Worm (Caenorhabditis elegans): Measurements from ENCODE around the gene H08J19.1.

H08J19.1 gene

DNA sequence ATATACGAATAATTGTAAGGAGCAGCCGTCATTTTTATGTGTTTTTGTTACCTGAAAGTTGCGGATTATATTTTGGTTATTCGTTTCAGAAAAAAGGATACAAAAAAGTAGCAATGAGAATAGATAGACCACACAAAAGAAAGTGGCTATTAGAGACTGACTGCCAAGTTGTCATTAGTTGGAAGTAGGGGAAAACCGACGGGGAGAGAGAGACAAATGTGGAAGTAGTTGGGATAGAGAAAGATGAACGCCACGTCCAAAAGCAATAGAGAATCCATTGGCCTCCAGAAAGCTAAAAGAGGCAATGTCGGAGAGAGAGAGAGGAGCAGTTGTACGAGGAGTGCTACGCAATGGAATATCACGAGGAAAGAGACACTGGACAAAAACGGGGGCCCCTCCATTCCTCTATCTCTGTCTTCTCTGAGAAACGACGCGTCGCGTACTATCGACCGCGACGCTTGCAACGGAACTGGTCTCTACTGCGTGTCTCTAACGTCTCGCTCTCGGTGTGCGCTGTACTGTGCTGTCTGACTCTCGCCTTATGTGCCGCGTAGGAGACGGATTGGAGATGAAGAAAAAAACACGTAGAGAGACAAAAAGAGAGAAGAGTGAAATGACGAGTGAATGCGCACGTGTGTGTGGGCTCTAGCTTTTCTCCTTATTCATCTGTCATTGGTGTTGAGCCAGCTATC is 36.0 kb upstream of the H08J19.1 start, which contains the start of gene rab-14 (continued):
- no peak for TF ChIP-seq Y79H2A.3 (GFP tag; conservative IDR thresholded peaks at IDR 0.05)
- no peak for TF ChIP-seq ztf-28 (GFP tag; IDR thresholded peaks at IDR 0.05)
- peak; percentile 74 for TF ChIP-seq ekl-4 (GFP tag; IDR thresholded peaks at IDR 0.05)
- TF ChIP-seq mel-28 (tag; optimal IDR thresholded peaks at IDR 0.05; ENCODE audit: borderline replicate concordance), result no peak
- peak; percentile 79 for TF ChIP-seq K12H6.12 (tag; optimal IDR thresholded peaks at IDR 0.05)
- TF ChIP-seq attf-5 (GFP tag; optimal IDR thresholded peaks at IDR 0.05), result peak; percentile 60
- no peak for TF ChIP-seq let-607 (tag; optimal IDR thresholded peaks at IDR 0.05)
- no peak for TF ChIP-seq gei-17 (GFP tag; optimal IDR thresholded peaks at IDR 0.05)
- no peak for TF ChIP-seq ztf-22 (GFP tag; optimal IDR thresholded peaks at IDR 0.05)
- TF ChIP-seq B0019.2 (GFP tag; conservative IDR thresholded peaks at IDR 0.05), result no peak
- no peak for TF ChIP-seq snpc-1.1 (tag; optimal IDR thresholded peaks at IDR 0.05; ENCODE audit: insufficient read depth)
- TF ChIP-seq ets-4 (GFP tag; optimal IDR thresholded peaks at IDR 0.05), result no peak
- no peak for TF ChIP-seq dpl-1 (GFP tag; optimal IDR thresholded peaks at IDR 0.05)
- no peak for TF ChIP-seq tbx-9 (tag; optimal IDR thresholded peaks at IDR 0.05; ENCODE audit: borderline replicate concordance)
- no peak for TF ChIP-seq snpc-3.4 (tag; optimal IDR thresholded peaks at IDR 0.05)
- TF ChIP-seq lsl-1 (GFP tag; optimal IDR thresholded peaks at IDR 0.05), result no peak
- no peak for TF ChIP-seq unc-130 (GFP tag; optimal IDR thresholded peaks at IDR 0.05)
- no peak for TF ChIP-seq nfya-1 (tag; optimal IDR thresholded peaks at IDR 0.05; ENCODE audit: borderline replicate concordance, insufficient read depth)
- no peak for TF ChIP-seq pha-4 (tag; optimal IDR thresholded peaks at IDR 0.05)
- TF ChIP-seq ceh-100 (GFP tag; IDR thresholded peaks at IDR 0.05), result no peak
- peak; percentile 33; the same call in 1 of the 2 replicates for TF ChIP-seq pbrm-1 (GFP tag; IDR thresholded peaks at IDR 0.05)
- TF ChIP-seq hsf-1 (GFP tag; IDR thresholded peaks at IDR 0.05), result no peak
- peak; percentile 71; the same call in 1 of the 2 replicates for TF ChIP-seq hmg-1.2 (GFP tag; IDR thresholded peaks at IDR 0.05)
- TF ChIP-seq attf-3 (GFP tag; conservative IDR thresholded peaks at IDR 0.05), result 0 out of 2 replicates have a peak, but pooled peaks have one; percentile 30
- TF ChIP-seq K11D2.4 (GFP tag; IDR thresholded peaks at IDR 0.05), result peak; percentile 53; the same call in 1 of the 2 replicates
- TF ChIP-seq F55B11.4 (tag; optimal IDR thresholded peaks at IDR 0.05; ENCODE audit: borderline replicate concordance, insufficient read depth), result no peak
- TF ChIP-seq let-526 (GFP tag; IDR thresholded peaks at IDR 0.05), result peak; percentile 49; the same call in 1 of the 2 replicates
- TF ChIP-seq rpc-1 (optimal IDR thresholded peaks at IDR 0.05), result no peak
- no peak for TF ChIP-seq rpc-1 (tag; optimal IDR thresholded peaks at IDR 0.05)
- peak in 1 of 3 experiments; percentile 70 for TF ChIP-seq lin-35 (GFP tag; optimal IDR thresholded peaks at IDR 0.05)
- no peak for TF ChIP-seq F52B5.7 (tag; optimal IDR thresholded peaks at IDR 0.05)
- no peak for TF ChIP-seq F57A8.1 (GFP tag; optimal IDR thresholded peaks at IDR 0.05)
- peak; percentile 12 for TF ChIP-seq unc-62 (GFP tag; optimal IDR thresholded peaks at IDR 0.05)
- peak; percentile 74 for TF ChIP-seq ceh-27 (GFP tag; optimal IDR thresholded peaks at IDR 0.05)
- no peak for TF ChIP-seq repo-1 (tag; optimal IDR thresholded peaks at IDR 0.05)
- TF ChIP-seq aptf-3 (GFP tag; IDR thresholded peaks at IDR 0.05), result no peak
- TF ChIP-seq attf-6 (GFP tag; IDR thresholded peaks at IDR 0.05), result no peak
- TF ChIP-seq sptf-2 (GFP tag; optimal IDR thresholded peaks at IDR 0.05), result no peak
- no peak for TF ChIP-seq hlh-26 (GFP tag; conservative IDR thresholded peaks at IDR 0.05)
- TF ChIP-seq F22D6.2 (tag; optimal IDR thresholded peaks at IDR 0.05), result no peak
- no peak for TF ChIP-seq fkh-3 (tag; optimal IDR thresholded peaks at IDR 0.05)
- no peak for TF ChIP-seq sdz-38 (tag; optimal IDR thresholded peaks at IDR 0.05)
- TF ChIP-seq rcor-1 (GFP tag; IDR thresholded peaks at IDR 0.05), result no peak
